Fruit fly (Drosophila melanogaster): ENCODE data around the gene t.
A peak's percentile ranks its signal among the peaks of the same experiment; 100 is the strongest.

Gene t

DNA sequence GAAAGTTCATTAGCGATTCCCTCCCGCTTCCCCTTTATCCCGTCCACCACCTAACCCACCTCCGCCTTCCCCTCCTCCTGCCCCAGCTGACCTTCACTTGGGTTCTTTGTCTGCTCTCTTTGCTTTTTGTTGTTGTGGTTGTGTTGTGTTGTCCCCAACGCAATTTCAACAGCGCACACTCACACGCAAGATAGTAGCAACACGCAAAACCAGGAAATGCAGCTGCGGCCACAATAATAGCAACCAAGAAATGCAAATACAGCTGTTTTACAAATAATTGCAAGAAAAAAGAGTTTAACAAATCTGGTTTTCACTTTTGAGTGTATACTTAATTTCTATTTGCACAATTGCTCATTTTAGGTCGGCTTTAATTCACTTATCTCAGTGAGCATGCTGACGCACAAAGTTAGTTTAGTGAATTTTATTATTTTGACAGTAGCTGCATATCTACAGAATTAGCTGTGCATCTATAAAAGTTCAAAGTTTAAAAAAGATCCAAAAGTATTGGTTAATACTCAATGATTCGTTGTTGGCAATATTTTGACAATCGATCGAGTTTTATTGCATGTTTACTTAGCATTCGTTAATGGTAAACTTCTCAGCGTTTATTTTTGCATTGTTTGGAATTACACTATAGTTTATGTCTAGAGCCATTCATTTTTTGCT, 28.3 kb upstream of the t start (continued):
- TF ChIP-seq Camta (GFP tag; optimal IDR thresholded peaks at IDR 0.05) (peak; percentile 7), vnd (GFP tag; IDR thresholded peaks at IDR 0.05; ENCODE audit: partially characterized antibody) (no peak), CG2116 (GFP tag; optimal IDR thresholded peaks at IDR 0.05) (no peak), HmgD (GFP tag; optimal IDR thresholded peaks at IDR 0.05) (no peak), abd-A (tag; optimal IDR thresholded peaks at IDR 0.05) (no peak), nmo (GFP tag; optimal IDR thresholded peaks at IDR 0.05) (peak; percentile 27), dmrt11E (tag; optimal IDR thresholded peaks at IDR 0.05) (peak; percentile 7), Sox100B (GFP tag; optimal IDR thresholded peaks at IDR 0.05) (peak; percentile 34), Atf3 (GFP tag; optimal IDR thresholded peaks at IDR 0.05) (no peak), Hr51 (GFP tag; optimal IDR thresholded peaks at IDR 0.05) (peak in 1 of 2 experiments; percentile 43), dysf (GFP tag; IDR thresholded peaks at IDR 0.05) (0 out of 3 replicates have a peak, but pooled peaks have one; percentile 26), gfzf (GFP tag; optimal IDR thresholded peaks at IDR 0.05) (no peak), vvl (GFP tag; IDR thresholded peaks at IDR 0.05) (0 out of 2 replicates have a peak, but pooled peaks have one; percentile 19), prd (optimal IDR thresholded peaks at IDR 0.05) (no peak), prd (GFP tag; IDR thresholded peaks at IDR 0.05) (peak; percentile 44; the same call in 2 of the 3 replicates), so (GFP tag; IDR thresholded peaks at IDR 0.05) (0 out of 3 replicates have a peak, but pooled peaks have one; percentile 8), sob (GFP tag; IDR thresholded peaks at IDR 0.05) (0 out of 2 replicates have a peak, but pooled peaks have one; percentile 33), br (optimal IDR thresholded peaks at IDR 0.05) (no peak), lov (optimal IDR thresholded peaks at IDR 0.05) (no peak), lov (GFP tag; IDR thresholded peaks at IDR 0.05) (no peak), Med (GFP tag) (peak; percentile 85), CG8388 (GFP tag; optimal IDR thresholded peaks at IDR 0.05) (peak; percentile 11)

DNA sequence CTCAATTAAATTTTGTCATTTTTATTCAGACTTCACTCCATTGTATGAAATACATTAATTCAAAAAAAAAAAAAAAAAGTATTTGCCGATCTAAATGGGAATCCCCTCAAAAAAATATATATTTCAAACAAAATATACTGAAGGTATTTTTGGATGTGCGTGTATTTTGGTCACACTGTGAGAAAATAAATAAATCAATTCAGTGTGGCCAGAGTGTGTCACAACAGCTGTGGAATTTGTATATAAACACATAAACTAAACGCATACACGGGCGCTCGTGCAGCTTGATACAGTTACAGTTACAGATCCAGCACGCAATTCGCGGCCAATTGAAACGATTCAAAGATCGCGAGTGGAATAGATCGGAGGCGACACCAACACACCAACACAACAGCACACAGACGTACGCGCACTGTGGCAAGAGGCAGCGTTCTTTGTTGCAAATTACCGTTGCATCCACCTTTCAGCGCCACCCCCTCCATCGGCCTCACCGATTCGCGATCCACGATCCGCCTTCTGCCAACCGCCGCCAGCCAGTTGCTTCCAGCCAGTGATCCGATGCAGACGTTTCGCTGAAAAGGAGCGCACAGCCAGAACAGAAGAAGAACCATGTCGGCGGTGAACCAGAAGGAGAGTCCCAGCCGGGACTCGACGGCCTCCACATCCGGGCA, 27.2 kb upstream of the t start, which contains the start of gene CG17754:
Gene CG17754 (plus strand): TSS at position 260 of the 671 bp plus-strand sequence.
- no peak for TF ChIP-seq Xrp1 (GFP tag; IDR thresholded peaks at IDR 0.05)
- TF ChIP-seq stc (GFP tag; IDR thresholded peaks at IDR 0.05), result no peak
- TF ChIP-seq org-1 (GFP tag; optimal IDR thresholded peaks at IDR 0.05), result no peak
- TF ChIP-seq CG14050 (GFP tag; IDR thresholded peaks at IDR 0.05), result no peak
- TF ChIP-seq CG7745 (tag; optimal IDR thresholded peaks at IDR 0.05), result no peak
- no peak for TF ChIP-seq sr (GFP tag; IDR thresholded peaks at IDR 0.05)
- no peak for TF ChIP-seq otp (GFP tag; IDR thresholded peaks at IDR 0.05)
- TF ChIP-seq chinmo (GFP tag; IDR thresholded peaks at IDR 0.05; ENCODE audit: partially characterized antibody), result 0 out of 4 replicates have a peak, but pooled peaks have one; percentile 47
- no peak for TF ChIP-seq CG16815 (GFP tag; optimal IDR thresholded peaks at IDR 0.05)
- TF ChIP-seq ken (GFP tag; IDR thresholded peaks at IDR 0.05), result no peak
- TF ChIP-seq CG9817 (tag; optimal IDR thresholded peaks at IDR 0.05), result no peak
- TF ChIP-seq kay (GFP tag; optimal IDR thresholded peaks at IDR 0.05), result no peak
- no peak for TF ChIP-seq CG5953 (GFP tag; IDR thresholded peaks at IDR 0.05)
- no peak for TF ChIP-seq CG1529 (GFP tag; optimal IDR thresholded peaks at IDR 0.05)
- no peak for TF ChIP-seq sob (GFP tag; IDR thresholded peaks at IDR 0.05)
- no peak for TF ChIP-seq CG11093 (GFP tag; IDR thresholded peaks at IDR 0.05)
- TF ChIP-seq Jarid2 (GFP tag; optimal IDR thresholded peaks at IDR 0.05), result no peak
- peak; percentile 21 for TF ChIP-seq Hmr (GFP tag; optimal IDR thresholded peaks at IDR 0.05)
- TF ChIP-seq bsh (GFP tag; optimal IDR thresholded peaks at IDR 0.05), result no peak
- peak; percentile 29 for TF ChIP-seq trem (tag; optimal IDR thresholded peaks at IDR 0.05)
- no peak for TF ChIP-seq lmd (GFP tag; IDR thresholded peaks at IDR 0.05)
- no peak for TF ChIP-seq zfh2 (GFP tag; optimal IDR thresholded peaks at IDR 0.05)
- TF ChIP-seq dmrt11E (tag; optimal IDR thresholded peaks at IDR 0.05), result no peak
- TF ChIP-seq dpn (GFP tag; optimal IDR thresholded peaks at IDR 0.05), result no peak
- no peak for TF ChIP-seq tup (GFP tag; optimal IDR thresholded peaks at IDR 0.05)
- no peak for TF ChIP-seq CG10431 (GFP tag; optimal IDR thresholded peaks at IDR 0.05)
- TF ChIP-seq pnt (GFP tag; optimal IDR thresholded peaks at IDR 0.05), result no peak
- TF ChIP-seq lilli (GFP tag; optimal IDR thresholded peaks at IDR 0.05), result no peak
- TF ChIP-seq CG11398 (GFP tag; optimal IDR thresholded peaks at IDR 0.05), result no peak

Data from whole organism, embryonic.